Worm (Caenorhabditis elegans): ENCODE measurements around the gene F46C3.2.

DNA sequence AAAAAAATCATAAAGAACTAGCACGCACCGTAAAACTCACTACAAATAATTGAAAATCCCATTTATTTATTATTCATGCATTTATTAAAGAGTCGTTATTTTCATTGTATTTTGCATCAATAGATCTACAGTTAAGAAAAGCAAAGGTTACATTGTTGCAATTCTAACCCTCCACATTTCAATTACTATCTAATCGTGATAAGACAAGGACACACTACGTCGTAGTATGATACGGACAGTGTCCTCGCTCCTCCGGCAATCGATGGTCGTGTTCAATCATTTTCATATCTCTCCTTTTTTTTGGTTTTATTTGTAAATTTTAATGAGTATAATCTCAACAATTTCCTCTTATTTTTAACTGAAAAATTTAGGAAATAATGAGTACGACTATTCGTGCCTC lies 25.6 kb downstream of the F46C3.2 start, which contains the start of gene prx-12:
- no peak for TF ChIP-seq him-1 (tag; optimal IDR thresholded peaks at IDR 0.05)
- TF ChIP-seq W03F9.2 (tag; optimal IDR thresholded peaks at IDR 0.05) = no peak
- TF ChIP-seq dao-5 (tag; optimal IDR thresholded peaks at IDR 0.05) = no peak
